Worm (Caenorhabditis elegans): ENCODE data around the gene epac-1.

epac-1 gene

DNA sequence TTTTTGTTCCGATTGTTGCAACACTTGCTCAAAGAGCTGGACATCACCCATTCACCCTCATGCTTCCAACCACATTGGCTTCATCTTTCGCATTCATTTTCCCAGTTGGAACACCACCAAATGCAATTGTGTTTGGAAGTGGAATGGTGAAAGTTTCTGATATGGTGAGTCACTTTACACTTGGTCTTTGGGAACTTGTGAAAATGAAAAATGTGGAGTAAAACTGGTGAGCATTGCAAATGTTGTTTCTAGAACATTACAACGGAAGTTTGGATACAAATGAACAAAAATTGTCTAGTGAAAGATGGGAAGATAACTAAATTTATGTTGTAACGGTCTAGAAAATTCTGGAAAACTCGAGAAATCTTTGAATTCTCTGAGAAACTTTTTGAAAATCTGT is 32.7 kb upstream of the epac-1 start:
- TF ChIP-seq ama-1 (optimal IDR thresholded peaks at IDR 0.05), result no peak
- no peak for TF ChIP-seq sea-1 (GFP tag; conservative IDR thresholded peaks at IDR 0.05)
- no peak for TF ChIP-seq pes-1 (GFP tag; IDR thresholded peaks at IDR 0.05)
- no peak for TF ChIP-seq flt-1 (GFP tag; IDR thresholded peaks at IDR 0.05)
- no peak for TF ChIP-seq ceh-13 (GFP tag; optimal IDR thresholded peaks at IDR 0.05)
- no peak for TF ChIP-seq ets-7 (tag; optimal IDR thresholded peaks at IDR 0.05)
- TF ChIP-seq aly-1 (tag; optimal IDR thresholded peaks at IDR 0.05), result no peak
- TF ChIP-seq B0310.2 (tag; optimal IDR thresholded peaks at IDR 0.05), result no peak
- TF ChIP-seq tra-4 (tag; optimal IDR thresholded peaks at IDR 0.05), result no peak

DNA sequence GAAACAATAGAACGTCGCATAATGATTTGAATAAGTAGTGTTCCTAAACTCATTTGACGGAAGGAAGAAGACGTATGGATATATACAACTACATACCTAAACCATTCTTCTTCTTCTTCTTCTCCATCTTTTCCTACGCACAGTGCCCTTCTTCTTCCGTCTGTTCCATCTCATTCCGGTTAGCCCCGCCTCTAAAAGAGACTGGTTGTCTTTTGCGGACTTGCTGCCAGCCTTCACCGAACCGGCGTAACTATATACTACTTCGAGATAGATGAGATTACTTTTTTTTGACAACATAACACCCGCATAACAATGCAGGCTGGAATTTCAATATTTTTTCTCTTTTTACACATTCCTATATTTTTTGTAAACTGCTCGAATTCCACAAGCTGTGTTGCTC is 28.6 kb upstream of the epac-1 start, which contains the start of the genes K08E5.5 and mua-3:
Gene K08E5.5 (minus strand): TSS at position 101 of the 400 bp plus-strand sequence.
Gene mua-3 (plus strand): TSS at position 313 of the 400 bp plus-strand sequence.
- TF ChIP-seq tra-4 (tag; optimal IDR thresholded peaks at IDR 0.05) (no peak), ceh-13 (GFP tag; optimal IDR thresholded peaks at IDR 0.05) (no peak), flt-1 (GFP tag; IDR thresholded peaks at IDR 0.05) (no peak), sea-1 (GFP tag; conservative IDR thresholded peaks at IDR 0.05) (no peak), F13C5.2 (tag; optimal IDR thresholded peaks at IDR 0.05) (no peak), tbx-11 (GFP tag; IDR thresholded peaks at IDR 0.05) (no peak), ama-1 (optimal IDR thresholded peaks at IDR 0.05) (no peak), hmg-4 (GFP tag; optimal IDR thresholded peaks at IDR 0.05) (no peak), ets-7 (tag; optimal IDR thresholded peaks at IDR 0.05) (no peak), hmbx-1 (tag; optimal IDR thresholded peaks at IDR 0.05) (no peak), ceh-36 (tag; optimal IDR thresholded peaks at IDR 0.05) (no peak), pes-1 (GFP tag; IDR thresholded peaks at IDR 0.05) (no peak), scrt-1 (GFP tag; IDR thresholded peaks at IDR 0.05) (no peak), tbx-37 (GFP tag; conservative IDR thresholded peaks at IDR 0.05) (no peak), B0310.2 (tag; optimal IDR thresholded peaks at IDR 0.05) (no peak), aly-1 (tag; optimal IDR thresholded peaks at IDR 0.05) (no peak), hnd-1 (tag; optimal IDR thresholded peaks at IDR 0.05) (no peak)

DNA sequence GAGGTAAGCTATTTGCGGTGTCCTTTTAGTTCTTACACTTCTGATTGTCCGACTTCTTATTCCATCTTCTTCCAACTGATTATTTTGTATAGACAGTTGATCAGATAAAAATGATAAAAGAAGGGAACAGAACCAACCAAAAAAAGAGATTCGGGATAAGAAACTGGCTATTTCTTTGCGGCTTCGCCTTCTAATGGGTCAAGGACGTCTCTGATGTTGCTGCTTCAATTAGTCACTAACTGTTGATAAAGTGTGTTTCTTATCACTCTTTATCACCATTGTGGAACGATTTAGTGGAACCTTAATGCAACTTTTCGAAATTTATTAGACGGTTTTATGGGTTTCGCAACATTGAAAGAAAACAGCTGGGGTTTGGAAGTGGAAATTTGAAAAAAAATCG is 18.7 kb upstream of the epac-1 start:
- TF ChIP-seq sea-1 (GFP tag; conservative IDR thresholded peaks at IDR 0.05), result no peak
- TF ChIP-seq ets-7 (tag; optimal IDR thresholded peaks at IDR 0.05), result no peak
- no peak for TF ChIP-seq flt-1 (GFP tag; IDR thresholded peaks at IDR 0.05)
- TF ChIP-seq pes-1 (GFP tag; IDR thresholded peaks at IDR 0.05), result no peak
- no peak for TF ChIP-seq hmg-4 (GFP tag; optimal IDR thresholded peaks at IDR 0.05)
- TF ChIP-seq F13C5.2 (tag; optimal IDR thresholded peaks at IDR 0.05), result no peak
- TF ChIP-seq ama-1 (optimal IDR thresholded peaks at IDR 0.05), result no peak
- no peak for TF ChIP-seq tbx-37 (GFP tag; conservative IDR thresholded peaks at IDR 0.05)
- TF ChIP-seq B0310.2 (tag; optimal IDR thresholded peaks at IDR 0.05), result no peak
- TF ChIP-seq scrt-1 (GFP tag; IDR thresholded peaks at IDR 0.05), result no peak
- no peak for TF ChIP-seq hnd-1 (tag; optimal IDR thresholded peaks at IDR 0.05)
- no peak for TF ChIP-seq tra-4 (tag; optimal IDR thresholded peaks at IDR 0.05)
- no peak for TF ChIP-seq tbx-11 (GFP tag; IDR thresholded peaks at IDR 0.05)
- no peak for TF ChIP-seq ceh-36 (tag; optimal IDR thresholded peaks at IDR 0.05)
- TF ChIP-seq ceh-13 (GFP tag; optimal IDR thresholded peaks at IDR 0.05), result no peak
- TF ChIP-seq aly-1 (tag; optimal IDR thresholded peaks at IDR 0.05), result no peak
- no peak for TF ChIP-seq hmbx-1 (tag; optimal IDR thresholded peaks at IDR 0.05)

DNA sequence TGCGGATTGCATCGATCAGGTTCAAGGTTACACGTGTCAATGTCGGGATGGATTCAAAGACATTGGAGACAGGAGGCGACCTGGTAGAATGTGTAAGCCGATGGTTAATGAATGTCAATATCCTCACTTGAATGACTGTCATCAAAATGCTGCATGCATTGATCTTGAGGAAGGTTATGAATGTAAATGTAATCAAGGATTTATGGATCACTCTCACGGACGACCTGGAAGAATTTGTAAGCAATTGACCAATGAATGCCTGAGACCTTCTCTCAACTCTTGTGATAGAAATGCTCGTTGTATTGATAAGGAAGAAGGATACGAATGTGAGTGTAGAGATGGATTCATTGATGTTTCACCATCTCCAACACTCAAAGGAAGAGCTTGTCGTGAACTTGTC is 11.0 kb upstream of the epac-1 start:
- TF ChIP-seq aly-1 (tag; optimal IDR thresholded peaks at IDR 0.05) (no peak), hmbx-1 (tag; optimal IDR thresholded peaks at IDR 0.05) (no peak), ama-1 (optimal IDR thresholded peaks at IDR 0.05) (no peak), ets-7 (tag; optimal IDR thresholded peaks at IDR 0.05) (no peak), flt-1 (GFP tag; IDR thresholded peaks at IDR 0.05) (no peak), scrt-1 (GFP tag; IDR thresholded peaks at IDR 0.05) (no peak), sea-1 (GFP tag; conservative IDR thresholded peaks at IDR 0.05) (no peak), tbx-37 (GFP tag; conservative IDR thresholded peaks at IDR 0.05) (no peak), hnd-1 (tag; optimal IDR thresholded peaks at IDR 0.05) (no peak), tra-4 (tag; optimal IDR thresholded peaks at IDR 0.05) (no peak), B0310.2 (tag; optimal IDR thresholded peaks at IDR 0.05) (no peak), F13C5.2 (tag; optimal IDR thresholded peaks at IDR 0.05) (no peak), ceh-13 (GFP tag; optimal IDR thresholded peaks at IDR 0.05) (no peak), ceh-36 (tag; optimal IDR thresholded peaks at IDR 0.05) (no peak), pes-1 (GFP tag; IDR thresholded peaks at IDR 0.05) (no peak), hmg-4 (GFP tag; optimal IDR thresholded peaks at IDR 0.05) (no peak), tbx-11 (GFP tag; IDR thresholded peaks at IDR 0.05) (no peak)

DNA sequence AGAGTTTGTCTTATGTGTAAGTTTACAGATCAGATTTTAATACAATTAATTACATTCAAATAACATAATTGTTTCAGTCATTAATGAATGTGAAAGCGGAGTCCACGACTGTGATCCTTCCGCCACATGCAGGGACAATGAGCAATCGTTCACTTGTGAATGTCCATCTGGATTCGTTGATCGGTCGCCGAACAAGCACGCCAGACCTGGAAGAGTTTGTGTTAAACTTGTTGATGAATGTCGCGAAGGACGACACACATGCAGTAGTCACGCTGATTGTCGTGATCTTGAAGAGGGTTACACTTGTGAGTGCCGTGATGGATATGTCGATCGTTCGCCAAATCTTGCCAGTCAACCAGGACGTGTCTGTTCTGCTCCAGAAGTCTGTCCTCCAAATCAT is 10.5 kb upstream of the epac-1 start:
- TF ChIP-seq pes-1 (GFP tag; IDR thresholded peaks at IDR 0.05), result no peak
- no peak for TF ChIP-seq ceh-13 (GFP tag; optimal IDR thresholded peaks at IDR 0.05)
- no peak for TF ChIP-seq scrt-1 (GFP tag; IDR thresholded peaks at IDR 0.05)
- no peak for TF ChIP-seq aly-1 (tag; optimal IDR thresholded peaks at IDR 0.05)
- no peak for TF ChIP-seq hnd-1 (tag; optimal IDR thresholded peaks at IDR 0.05)
- no peak for TF ChIP-seq ceh-36 (tag; optimal IDR thresholded peaks at IDR 0.05)
- TF ChIP-seq tbx-11 (GFP tag; IDR thresholded peaks at IDR 0.05), result no peak
- TF ChIP-seq hmbx-1 (tag; optimal IDR thresholded peaks at IDR 0.05), result no peak
- no peak for TF ChIP-seq ama-1 (optimal IDR thresholded peaks at IDR 0.05)
- TF ChIP-seq F13C5.2 (tag; optimal IDR thresholded peaks at IDR 0.05), result no peak
- no peak for TF ChIP-seq ets-7 (tag; optimal IDR thresholded peaks at IDR 0.05)
- TF ChIP-seq sea-1 (GFP tag; conservative IDR thresholded peaks at IDR 0.05), result no peak
- TF ChIP-seq flt-1 (GFP tag; IDR thresholded peaks at IDR 0.05), result no peak

- no peak for TF ChIP-seq ets-7 (tag; optimal IDR thresholded peaks at IDR 0.05)
- TF ChIP-seq pes-1 (GFP tag; IDR thresholded peaks at IDR 0.05), result no peak
- TF ChIP-seq aly-1 (tag; optimal IDR thresholded peaks at IDR 0.05), result no peak
Measured at ce11 chrIII:10179444-10179843, 9.6 kb upstream of the epac-1 start.

DNA sequence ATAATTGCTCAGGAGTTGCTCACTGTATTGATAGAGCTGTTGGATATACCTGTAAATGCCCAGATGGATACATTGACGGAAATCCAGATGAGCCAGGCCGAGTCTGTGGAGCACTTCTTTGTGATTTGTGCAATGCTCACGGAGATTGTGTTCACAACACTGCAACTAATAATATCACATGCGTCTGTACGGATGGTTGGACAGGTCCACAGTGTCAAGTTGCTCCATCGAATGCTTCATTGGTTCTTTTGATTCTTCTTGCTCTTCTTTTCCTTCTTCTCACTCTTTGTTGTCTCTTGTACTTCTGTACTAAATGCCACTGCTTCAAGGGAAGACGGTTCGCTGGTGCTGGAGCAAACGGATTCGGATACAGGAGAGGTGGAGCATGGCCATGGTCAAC is 7.1 kb upstream of the epac-1 start:
- TF ChIP-seq tbx-37 (GFP tag; conservative IDR thresholded peaks at IDR 0.05) (no peak), ama-1 (optimal IDR thresholded peaks at IDR 0.05) (no peak), tra-4 (tag; optimal IDR thresholded peaks at IDR 0.05) (no peak), ets-7 (tag; optimal IDR thresholded peaks at IDR 0.05) (no peak), sea-1 (GFP tag; conservative IDR thresholded peaks at IDR 0.05) (no peak), B0310.2 (tag; optimal IDR thresholded peaks at IDR 0.05) (no peak), hmbx-1 (tag; optimal IDR thresholded peaks at IDR 0.05) (no peak), scrt-1 (GFP tag; IDR thresholded peaks at IDR 0.05) (no peak), tbx-11 (GFP tag; IDR thresholded peaks at IDR 0.05) (no peak), hmg-4 (GFP tag; optimal IDR thresholded peaks at IDR 0.05) (no peak), aly-1 (tag; optimal IDR thresholded peaks at IDR 0.05) (no peak)
